Fruit fly (Drosophila melanogaster) whole organism, embryonic: ENCODE measurements around the gene CG1910.
A peak's percentile ranks its signal among the peaks of the same experiment; 100 is the strongest.

Experiments used
- Aef1 ChIP-seq: fragments of 200-800 bp; sonication (Bioruptor generic); IDR thresholded peaks from 3 replicates; pipeline ENCODE4 v1.3.6; 2022; ENCODE audit warnings: missing biosample characterization, missing genetic modification characterization
- Asciz ChIP-seq: fragments of 200-800 bp; sonication (Bioruptor generic); optimal IDR thresholded peaks from 2 replicates; lab custom pipeline; 2017; ENCODE audit warnings: missing biosample characterization, mild to moderate bottlenecking, missing genetic modification characterization, missing genetic modification reagents
- Bgb ChIP-seq: fragments of 200-800 bp; sonication (Bioruptor generic); IDR thresholded peaks from 2 replicates; pipeline ENCODE4 v1.3.6; 2022; ENCODE audit warnings: missing biosample characterization, missing genetic modification characterization; ENCODE audit not compliant: partially characterized antibody
- CG10267 ChIP-seq: fragments of 200-800 bp; sonication (Bioruptor generic); optimal IDR thresholded peaks from 2 replicates; lab custom pipeline; 2018; ENCODE audit warnings: missing biosample characterization, mild to moderate bottlenecking, missing genetic modification characterization, moderate library complexity
- CG15601 ChIP-seq: fragments of 200-800 bp; sonication (Bioruptor generic); optimal IDR thresholded peaks from 3 replicates; lab custom pipeline; 2019; ENCODE audit warnings: missing biosample characterization, mild to moderate bottlenecking, missing genetic modification characterization, moderate library complexity
- CG1603 ChIP-seq: fragments of 200-800 bp; sonication (Bioruptor generic); optimal IDR thresholded peaks from 2 replicates; lab custom pipeline; 2019; ENCODE audit warnings: missing biosample characterization, mild to moderate bottlenecking, missing genetic modification characterization, moderate library complexity
- CG16813 ChIP-seq: fragments of 200-800 bp; sonication (Bioruptor generic); IDR thresholded peaks from 3 replicates; pipeline ENCODE4 v1.3.6; 2022; ENCODE audit warnings: missing biosample characterization, missing genetic modification characterization; ENCODE audit not compliant: partially characterized antibody
- CG17186 ChIP-seq: fragments of 200-800 bp; sonication (Bioruptor generic); optimal IDR thresholded peaks from 3 replicates; lab custom pipeline; 2017; ENCODE audit warnings: missing biosample characterization, missing genetic modification reagents, missing genetic modification characterization
- CG18262 ChIP-seq: fragments of 200-800 bp; optimal IDR thresholded peaks from 3 replicates; lab custom pipeline; 2019; ENCODE audit warnings: missing biosample characterization, mild to moderate bottlenecking, missing genetic modification characterization, moderate library complexity
- CG2875 ChIP-seq: fragments of 200-800 bp; sonication (Bioruptor generic); optimal IDR thresholded peaks from 2 replicates; lab custom pipeline; 2017; ENCODE audit warnings: missing biosample characterization, mild to moderate bottlenecking, missing genetic modification characterization, missing genetic modification reagents
- CG32772 ChIP-seq: fragments of 200-800 bp; sonication (Bioruptor generic); IDR thresholded peaks from 2 replicates; pipeline ENCODE4 v1.3.6; 2022; ENCODE audit warnings: missing biosample characterization, missing genetic modification characterization
- CG42726 ChIP-seq: fragments of 200-800 bp; sonication (Bioruptor generic); IDR thresholded peaks from 2 replicates; pipeline ENCODE4 v1.3.6; 2022; ENCODE audit warnings: missing biosample characterization, missing genetic modification characterization; ENCODE audit not compliant: partially characterized antibody
- CG4282 ChIP-seq: fragments of 200-800 bp; sonication (Bioruptor generic); optimal IDR thresholded peaks from 2 replicates; lab custom pipeline; 2016; ENCODE audit warnings: missing biosample characterization, missing genetic modification characterization
- CG4854 ChIP-seq: fragments of 200-800 bp; sonication (Bioruptor generic); optimal IDR thresholded peaks from 2 replicates; lab custom pipeline; 2016; ENCODE audit warnings: missing biosample characterization, missing genetic modification characterization, inconsistent platforms
- CG6791 ChIP-seq: fragments of 200-800 bp; sonication (Bioruptor generic); IDR thresholded peaks from 3 replicates; pipeline ENCODE4 v1.3.6; 2022; ENCODE audit warnings: missing biosample characterization, missing genetic modification characterization; ENCODE audit not compliant: partially characterized antibody
- CG7271 ChIP-seq: fragments of 200-800 bp; sonication (Bioruptor generic); optimal IDR thresholded peaks from 2 replicates; lab custom pipeline; 2018; ENCODE audit warnings: missing biosample characterization, mild to moderate bottlenecking, missing genetic modification characterization, moderate library complexity
- CG7786 ChIP-seq: fragments of 200-800 bp; sonication (Bioruptor generic); optimal IDR thresholded peaks from 2 replicates; lab custom pipeline; 2016; ENCODE audit warnings: missing biosample characterization, missing genetic modification characterization
- CG7928 ChIP-seq: fragments of 200-800 bp; sonication (Bioruptor generic); optimal IDR thresholded peaks from 2 replicates; lab custom pipeline; 2017; ENCODE audit warnings: missing biosample characterization, mild to moderate bottlenecking, missing genetic modification characterization
- CG8359 ChIP-seq: fragments of 200-800 bp; sonication (Bioruptor generic); optimal IDR thresholded peaks from 2 replicates; lab custom pipeline; 2017; ENCODE audit warnings: missing biosample characterization, mild to moderate bottlenecking, missing genetic modification characterization, borderline replicate concordance
- CG9215 ChIP-seq: fragments of 200-800 bp; sonication (Bioruptor generic); IDR thresholded peaks from 2 replicates; pipeline ENCODE4 v1.3.6; 2022; ENCODE audit warnings: missing biosample characterization, missing genetic modification characterization
- CTCF ChIP-seq: fragments of 200-800 bp; sonication (Bioruptor generic); optimal IDR thresholded peaks from 2 replicates; lab custom pipeline; 2017; ENCODE audit warnings: missing biosample characterization, mild to moderate bottlenecking, missing genetic modification characterization, moderate library complexity
- Chrac-16 ChIP-seq: fragments of 200-800 bp; sonication (Bioruptor generic); optimal IDR thresholded peaks from 3 replicates; lab custom pipeline; 2016; ENCODE audit warnings: missing biosample characterization, missing genetic modification characterization
- Dek ChIP-seq: fragments of 200-800 bp; sonication (Bioruptor generic); optimal IDR thresholded peaks from 3 replicates; lab custom pipeline; 2019; ENCODE audit warnings: missing biosample characterization, mild to moderate bottlenecking, missing genetic modification characterization, moderate library complexity
- Dref ChIP-seq: fragments of 200-800 bp; sonication (Bioruptor generic); IDR thresholded peaks from 2 replicates; pipeline ENCODE4 v1.3.6; 2022; ENCODE audit warnings: missing biosample characterization, missing genetic modification characterization
- Med ChIP-seq: fragments of 200-800 bp; sonication (Bioruptor generic); peaks from one replicate; lab custom pipeline; 2016; ENCODE audit warnings: missing biosample characterization, missing genetic modification characterization, mild to moderate bottlenecking, inconsistent platforms, moderate library complexity
- Scr ChIP-seq: fragments of 200-800 bp; sonication (Bioruptor generic); IDR thresholded peaks from 2 replicates; pipeline ENCODE4 v1.3.6; 2022; ENCODE audit warnings: missing biosample characterization, missing genetic modification characterization; ENCODE audit not compliant: partially characterized antibody
- amos ChIP-seq: fragments of 200-800 bp; sonication (Bioruptor generic); IDR thresholded peaks from 2 replicates; pipeline ENCODE4 v1.3.6; 2022; ENCODE audit warnings: missing biosample characterization, missing genetic modification characterization; ENCODE audit not compliant: partially characterized antibody
- aop ChIP-seq: fragments of 200-800 bp; sonication (Bioruptor generic); IDR thresholded peaks from 2 replicates; pipeline ENCODE4 v1.3.6; 2022; ENCODE audit warnings: missing biosample characterization, missing genetic modification characterization
- ato ChIP-seq: fragments of 200-800 bp; sonication (Bioruptor generic); IDR thresholded peaks from 2 replicates; pipeline ENCODE4 v1.3.6; 2022; ENCODE audit warnings: missing biosample characterization, missing genetic modification characterization; ENCODE audit not compliant: partially characterized antibody
- bab2 ChIP-seq: fragments of 200-800 bp; sonication (Bioruptor generic); optimal IDR thresholded peaks from 2 replicates; lab custom pipeline; 2016; ENCODE audit warnings: missing biosample characterization, missing genetic modification characterization
- bbx ChIP-seq: fragments of 200-800 bp; sonication (Bioruptor generic); IDR thresholded peaks from 2 replicates; pipeline ENCODE4 v1.3.6; 2022; ENCODE audit warnings: missing biosample characterization, missing genetic modification characterization; ENCODE audit not compliant: partially characterized antibody
- chinmo ChIP-seq: fragments of 200-800 bp; sonication (Bioruptor generic); IDR thresholded peaks from 4 replicates; pipeline ENCODE4 v1.3.6; 2022; ENCODE audit warnings: missing biosample characterization, missing genetic modification characterization; ENCODE audit not compliant: partially characterized antibody
- chm ChIP-seq: fragments of 200-800 bp; sonication (Bioruptor generic); IDR thresholded peaks from 2 replicates; pipeline ENCODE4 v1.3.6; 2022; ENCODE audit warnings: missing biosample characterization, missing genetic modification characterization
- dpn ChIP-seq, 2 experiments: fragments of 200-800 bp; sonication (Bioruptor generic); optimal IDR thresholded peaks; 3 replicates each; lab custom pipeline; 2016; ENCODE audit warnings: missing biosample characterization in 2 of 2, missing genetic modification characterization in 2 of 2
- eyg ChIP-seq: fragments of 200-800 bp; sonication (Bioruptor generic); optimal IDR thresholded peaks from 3 replicates; lab custom pipeline; 2016; ENCODE audit warnings: missing biosample characterization, missing genetic modification characterization
- luna ChIP-seq: fragments of 200-800 bp; sonication (Bioruptor generic); optimal IDR thresholded peaks from 2 replicates; lab custom pipeline; 2016; ENCODE audit warnings: missing biosample characterization, missing genetic modification characterization
- nmo ChIP-seq: fragments of 200-800 bp; sonication (Bioruptor generic); optimal IDR thresholded peaks from 2 replicates; lab custom pipeline; 2018; ENCODE audit warnings: missing biosample characterization, mild to moderate bottlenecking, missing genetic modification characterization, moderate library complexity
- nom ChIP-seq: fragments of 200-800 bp; sonication (Bioruptor generic); optimal IDR thresholded peaks from 2 replicates; lab custom pipeline; 2017; ENCODE audit warnings: missing biosample characterization, missing genetic modification characterization, mild to moderate bottlenecking, moderate library complexity, missing genetic modification reagents
- odd ChIP-seq: fragments of 200-800 bp; sonication (Bioruptor generic); optimal IDR thresholded peaks from 2 replicates; lab custom pipeline; 2017; ENCODE audit warnings: missing biosample characterization, mild to moderate bottlenecking, missing genetic modification characterization
- pan ChIP-seq, 4 experiments: fragments of >200 bp in 3 of 4; fragments of 200-800 bp in 1 of 4; sonication (Bioruptor generic) in 1 of 4; optimal IDR thresholded peaks in 3 of 4; IDR thresholded peaks in 1 of 4; 2 replicates each; pipeline versions ENCODE4 v1.3.6 to Lab custom; 2017 to 2022; ENCODE audit warnings: missing biosample characterization in 2 of 4, missing genetic modification characterization in 2 of 4, mixed read lengths in 1 of 4
- slp2 ChIP-seq: fragments of 200-800 bp; sonication (Bioruptor generic); optimal IDR thresholded peaks from 2 replicates; lab custom pipeline; 2016; ENCODE audit warnings: missing biosample characterization, missing genetic modification characterization
- stwl ChIP-seq: fragments of 200-800 bp; sonication (Bioruptor generic); optimal IDR thresholded peaks from 3 replicates; lab custom pipeline; 2018; ENCODE audit warnings: missing biosample characterization, mild to moderate bottlenecking, missing genetic modification characterization, moderate library complexity
- tin ChIP-seq: fragments of 200-800 bp; sonication (Bioruptor generic); optimal IDR thresholded peaks from 3 replicates; lab custom pipeline; 2016; ENCODE audit warnings: missing biosample characterization, missing genetic modification characterization
- tll ChIP-seq, 2 experiments: fragments of 200-800 bp in 1 of 2; fragments of >200 bp in 1 of 2; sonication (Bioruptor generic) in 1 of 2; optimal IDR thresholded peaks; 2 replicates each; lab custom pipeline; 2017 to 2019; ENCODE audit warnings: missing biosample characterization in 2 of 2, missing genetic modification characterization in 2 of 2, mild to moderate bottlenecking in 1 of 2, moderate library complexity in 1 of 2
- tna ChIP-seq: fragments of 200-800 bp; sonication (Bioruptor generic); IDR thresholded peaks from 2 replicates; pipeline ENCODE4 v1.3.6; 2022; ENCODE audit warnings: missing biosample characterization, missing genetic modification characterization; ENCODE audit not compliant: partially characterized antibody
- trem ChIP-seq: fragments of 200-800 bp; optimal IDR thresholded peaks from 3 replicates; lab custom pipeline; 2019; ENCODE audit warnings: missing biosample characterization, mild to moderate bottlenecking, missing genetic modification characterization, moderate library complexity
- twi ChIP-seq: fragments of 200-800 bp; optimal IDR thresholded peaks from 2 replicates; lab custom pipeline; 2019; ENCODE audit warnings: missing biosample characterization, mild to moderate bottlenecking, missing genetic modification characterization, moderate library complexity

The CG1910 gene

dm6 chr3R:31741278-31741677 is 6.2 kb upstream of the CG1910 start (continued):
- TF ChIP-seq pan (optimal IDR thresholded peaks at IDR 0.05; lab: Kevin White, UChicago) (no peak), pan (GFP tag; optimal IDR thresholded peaks at IDR 0.05 in 1 of 2, IDR thresholded peaks at IDR 0.05 in 1 of 2) (peak in 1 of 2 experiments; percentile 19), aop (GFP tag; lab: Robert Waterston, UW) (no peak), CG4282 (GFP tag; lab: Kevin White, UChicago) (no peak), chm (GFP tag; lab: Robert Waterston, UW) (no peak), tll (GFP tag; optimal IDR thresholded peaks at IDR 0.05; lab: Kevin White, UChicago) (no peak), bab2 (no peak), eyg (no peak)

- TF ChIP-seq CG6791 (GFP tag; lab: Robert Waterston, UW) (peak; percentile 35; the same call in 1 of the 3 replicates), CG2875 (GFP tag; lab: Kevin White, UChicago) (no peak), CG32772 (GFP tag; lab: Robert Waterston, UW) (peak; percentile 70; the same call in 1 of the 2 replicates), Bgb (GFP tag; lab: Robert Waterston, UW) (peak; percentile 61), Med (GFP tag; lab: Kevin White, UChicago) (peak; percentile 41), CG18262 (tag; lab: Kevin White, UChicago) (no peak), CG16813 (GFP tag; lab: Robert Waterston, UW) (peak; percentile 53; the same call in 2 of the 3 replicates), CG4854 (GFP tag; lab: Kevin White, UChicago) (peak; percentile 87), CG7786 (GFP tag; lab: Kevin White, UChicago) (no peak), CG1603 (tag; lab: Kevin White, UChicago) (peak; percentile 54), CG7928 (GFP tag; lab: Kevin White, UChicago) (peak; percentile 84), chinmo (GFP tag; lab: Robert Waterston, UW) (peak; percentile 78; the same call in 1 of the 4 replicates), nom (GFP tag; lab: Kevin White, UChicago) (peak; percentile 3), CG42726 (GFP tag; lab: Robert Waterston, UW) (peak; percentile 31; the same call in 1 of the 2 replicates), tin (GFP tag; lab: Kevin White, UChicago) (no peak), slp2 (GFP tag; lab: Kevin White, UChicago) (no peak), Asciz (GFP tag; lab: Kevin White, UChicago) (no peak), CG17186 (peak; percentile 55), Aef1 (peak; percentile 32; the same call in 1 of the 3 replicates), CG7271 (no peak), dpn (GFP tag; optimal IDR thresholded peaks at IDR 0.05; lab: Kevin White, UChicago) (no peak), nmo (GFP tag; lab: Kevin White, UChicago) (peak; percentile 4), ato (peak; percentile 52; the same call in 1 of the 2 replicates), tna (no peak), CG15601 (tag; lab: Kevin White, UChicago) (no peak), Dref (GFP tag; lab: Robert Waterston, UW) (no peak), Chrac-16 (GFP tag; lab: Kevin White, UChicago) (no peak), amos (GFP tag; lab: Robert Waterston, UW) (peak; percentile 79), luna (GFP tag; lab: Kevin White, UChicago) (no peak), Dek (tag; lab: Kevin White, UChicago) (no peak), stwl (tag; lab: Kevin White, UChicago) (peak; percentile 11), trem (tag; lab: Kevin White, UChicago) (peak; percentile 34), CG8359 (no peak), CG10267 (tag; lab: Kevin White, UChicago) (peak; percentile 43), bbx (GFP tag; lab: Robert Waterston, UW) (peak; percentile 69), twi (tag; lab: Kevin White, UChicago) (no peak), odd (GFP tag; lab: Kevin White, UChicago) (no peak), CG9215 (GFP tag; lab: Robert Waterston, UW) (no peak), Scr (GFP tag; lab: Robert Waterston, UW) (peak; percentile 58), CTCF (peak; percentile 59)
Measured at dm6 chr3R:31743279-31743678, 4.2 kb upstream of the CG1910 start, which contains the start of gene Tbca. TSS of gene Tbca (plus strand) at chr3R:31743490.
